Fruit fly (Drosophila melanogaster) whole organism, larva: ENCODE results near the gene sstn.

Experiments used
- noc ChIP-seq: fragments of 200-800 bp; sonication (Bioruptor generic); optimal IDR thresholded peaks from 3 replicates; lab custom pipeline; 2019; ENCODE audit warnings: missing biosample characterization, mild to moderate bottlenecking, missing genetic modification characterization, moderate library complexity

The sstn gene

dm6 chr3L:15053251-15053650 lies 41.3 kb downstream of the sstn start, which contains the start of gene CG43680:
CG43680 (minus strand) TSS chr3L:15053351.
- TF ChIP-seq noc (tag; lab: Kevin White, UChicago), result no peak

- no peak for TF ChIP-seq noc (tag; lab: Kevin White, UChicago)
These were observed 42.1 kb downstream of the sstn start, which contains the start of gene CG13461 for dm6 chr3L:15052390-15052789. CG13461 (minus strand) TSS chr3L:15052490.

- TF ChIP-seq noc (tag; lab: Kevin White, UChicago), result no peak
These were observed 43.2 kb downstream of the sstn start, which contains the start of gene CG43679 for dm6 chr3L:15051325-15051724. CG43679 (minus strand) TSS chr3L:15051425.

DNA sequence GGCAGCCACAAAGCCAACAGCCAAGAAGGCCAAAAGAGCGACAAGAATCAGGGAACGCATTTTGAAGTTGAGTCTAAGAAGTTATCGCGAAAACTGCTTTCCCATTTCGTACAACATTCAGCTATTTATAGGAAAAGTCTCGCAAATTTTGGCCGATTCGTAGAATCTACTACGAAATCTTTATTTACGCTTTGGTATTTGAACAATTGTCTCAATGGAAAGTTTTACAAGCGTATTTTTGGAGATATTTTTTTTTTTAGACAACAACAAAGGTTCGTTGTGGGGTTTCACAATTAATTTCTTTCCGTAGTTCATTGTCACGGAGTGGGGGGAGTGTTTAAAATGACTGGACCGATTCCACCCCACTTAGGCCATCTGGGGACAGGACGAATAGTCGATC lies 43.8 kb downstream of the sstn start, which contains the start of gene CG12310:
Gene CG12310, minus strand, starts transcription at position 101 of the 400 bp plus-strand sequence.
- no peak for TF ChIP-seq noc (tag; lab: Kevin White, UChicago)

DNA sequence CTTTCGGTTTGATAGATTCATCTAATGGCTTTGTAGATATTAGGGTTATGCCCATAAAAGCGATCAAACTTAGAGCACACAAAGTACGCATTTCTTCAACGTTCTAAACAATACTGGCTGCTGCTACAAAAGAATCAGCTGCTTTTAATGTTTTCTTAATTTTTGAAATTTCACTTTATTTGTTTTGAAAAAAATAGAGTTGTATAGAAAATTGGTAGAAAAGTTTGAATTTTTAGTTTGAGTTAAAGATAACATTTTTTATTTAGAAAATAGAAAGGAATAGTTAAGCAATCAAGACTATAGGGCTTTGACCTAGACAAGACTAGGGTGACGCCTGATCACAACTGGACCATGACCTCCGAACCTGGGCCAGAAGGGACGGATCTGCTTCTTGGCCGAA lies 44.4 kb downstream of the sstn start, which contains the start of gene CG18581:
Gene CG18581, minus strand, starts transcription at position 101 of the 400 bp plus-strand sequence.
- no peak for TF ChIP-seq noc (tag; lab: Kevin White, UChicago)

dm6 chr3L:15049395-15049794 lies 45.1 kb downstream of the sstn start, which contains the start of gene CG43678:
CG43678 (minus strand) TSS chr3L:15049495.
- no peak for TF ChIP-seq noc (tag; lab: Kevin White, UChicago)

DNA sequence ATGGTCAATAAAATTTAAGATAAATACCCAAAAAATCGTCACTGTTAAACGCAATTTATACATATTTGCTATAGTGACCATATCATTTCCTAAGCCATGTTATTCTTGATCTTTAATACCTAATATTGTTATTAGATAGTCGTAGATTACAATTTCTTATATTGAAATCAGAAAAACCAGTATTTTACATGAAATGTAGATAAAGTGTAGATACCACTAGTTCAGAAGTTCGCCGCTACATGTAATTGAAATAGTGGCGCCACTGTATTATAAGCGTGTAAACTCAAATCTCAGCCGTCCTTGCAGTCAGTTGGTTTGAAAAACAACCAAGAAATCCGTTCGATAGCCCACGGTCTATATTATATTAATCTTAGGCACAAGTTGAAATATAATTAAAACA lies 46.4 kb downstream of the sstn start:
- no peak for TF ChIP-seq noc (tag; lab: Kevin White, UChicago)

dm6 chr3L:15047606-15048005 lies 46.9 kb downstream of the sstn start:
- TF ChIP-seq noc (tag; lab: Kevin White, UChicago), result no peak

DNA sequence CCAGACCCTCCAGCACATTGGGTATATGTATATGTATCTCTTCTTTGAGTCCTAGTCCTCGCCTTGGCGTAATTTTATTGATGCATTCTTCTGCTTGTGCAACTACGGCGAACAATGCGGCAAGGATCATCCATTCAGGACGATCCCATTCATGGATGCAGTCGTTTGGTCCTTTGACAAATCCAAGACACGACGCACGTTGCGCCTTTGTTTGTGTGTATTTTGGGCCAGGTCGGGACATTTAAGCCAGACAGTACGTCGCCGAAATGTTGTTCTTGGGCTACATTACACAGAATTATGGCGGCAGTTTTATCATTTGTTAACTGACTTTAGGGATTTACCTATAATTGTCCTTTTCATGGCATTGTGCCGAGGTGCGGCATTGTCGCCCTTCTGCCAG lies 49.4 kb downstream of the sstn start:
- no peak for TF ChIP-seq noc (tag; lab: Kevin White, UChicago)

DNA sequence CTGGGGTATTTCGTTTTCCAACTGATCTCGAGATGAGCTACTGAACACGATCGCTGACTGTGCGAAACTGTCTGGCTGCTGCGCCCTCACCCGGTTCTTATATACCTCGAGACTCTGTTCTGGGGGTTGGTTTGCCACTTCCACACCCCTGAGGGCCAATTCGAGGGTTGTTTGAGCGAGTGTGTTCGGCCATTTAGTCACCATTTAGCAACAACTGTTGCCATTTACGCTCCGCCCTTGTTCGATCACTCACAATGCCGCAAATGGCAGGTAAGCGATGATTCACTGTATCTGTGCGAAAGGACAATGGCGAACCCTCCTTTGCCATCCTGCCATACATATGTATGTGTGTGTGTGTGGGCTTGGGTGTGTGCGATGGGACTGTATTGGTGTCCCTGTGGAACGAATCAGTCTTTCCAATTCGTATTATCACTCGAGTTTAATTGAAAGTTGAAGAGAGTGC lies 50.6 kb downstream of the sstn start, which contains the start of gene ind:
Gene ind, minus strand, starts transcription at position 51 of the 463 bp plus-strand sequence.
- no peak for TF ChIP-seq noc (tag; lab: Kevin White, UChicago)

DNA sequence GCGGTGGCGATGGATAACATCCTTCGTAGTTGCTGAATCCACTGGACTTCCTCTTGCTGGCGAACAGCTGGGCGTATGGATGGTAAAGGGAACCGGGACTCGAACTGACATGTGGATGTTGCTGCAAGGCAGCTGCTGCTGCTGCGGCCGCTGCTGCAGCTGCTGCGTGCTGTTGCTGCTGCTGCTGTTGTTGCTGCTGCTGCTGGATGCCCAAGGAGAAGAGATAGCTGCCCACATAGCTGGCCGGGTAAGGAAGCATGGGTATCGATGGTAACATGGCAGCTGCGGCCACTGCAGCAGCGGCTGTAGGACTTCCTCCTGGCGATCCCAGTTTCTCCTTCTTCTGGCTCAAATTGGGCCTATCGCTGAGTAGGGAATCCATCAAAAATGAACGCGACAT lies 51.1 kb downstream of the sstn start:
- no peak for TF ChIP-seq noc (tag; lab: Kevin White, UChicago)

- no peak for TF ChIP-seq noc (tag; lab: Kevin White, UChicago)
These were observed 52.0 kb downstream of the sstn start, which contains the start of gene Rpn12R for dm6 chr3L:15042470-15042869. Rpn12R (minus strand) TSS chr3L:15042570.
